Worm (Caenorhabditis elegans) whole organism, late embryonic: ENCODE measurements around the gene npr-28.

ENCODE experiments used
- ceh-18 ChIP-seq: sonication (generic microtip); optimal IDR thresholded peaks from 2 replicates; lab custom pipeline; 2016; ENCODE audit warnings: missing genetic modification characterization, missing compliant biosample characterization
- dve-1 ChIP-seq: sonication (generic microtip); optimal IDR thresholded peaks from 2 replicates; lab custom pipeline; 2017; ENCODE audit warnings: antibody characterized with exemption, mild to moderate bottlenecking, missing genetic modification characterization, missing compliant biosample characterization
- elt-2 ChIP-seq: sonication (generic microtip); optimal IDR thresholded peaks from 2 replicates; lab custom pipeline; 2016; ENCODE audit warnings: missing genetic modification reagents, missing genetic modification characterization, missing compliant biosample characterization
- fkh-10 ChIP-seq: fragments of 150-350 bp; optimal IDR thresholded peaks from 2 replicates; lab custom pipeline; 2014; ENCODE audit warnings: missing biosample characterization, missing genetic modification reagents, missing genetic modification characterization
- mec-3 ChIP-seq: sonication (generic microtip); optimal IDR thresholded peaks from 2 replicates; lab custom pipeline; 2016; ENCODE audit warnings: borderline replicate concordance, missing genetic modification characterization, missing compliant biosample characterization
- nfya-1 ChIP-seq: sonication (generic microtip); optimal IDR thresholded peaks from 2 replicates; lab custom pipeline; 2017; ENCODE audit warnings: missing genetic modification characterization, mild to moderate bottlenecking, missing compliant biosample characterization, antibody characterized with exemption, moderate library complexity
- nhr-11 ChIP-seq: fragments of 150-350 bp; optimal IDR thresholded peaks from 2 replicates; lab custom pipeline; 2014; ENCODE audit warnings: missing biosample characterization, missing genetic modification characterization
- pag-3 ChIP-seq: sonication (generic microtip); optimal IDR thresholded peaks from 2 replicates; lab custom pipeline; 2016; ENCODE audit warnings: missing compliant biosample characterization, missing genetic modification characterization, borderline replicate concordance
- pqm-1 ChIP-seq: sonication (generic microtip); optimal IDR thresholded peaks from 2 replicates; lab custom pipeline; 2016; ENCODE audit warnings: missing genetic modification characterization, missing compliant biosample characterization
- sox-2 ChIP-seq: fragments of 200-800 bp; sonication (Bioruptor generic); IDR thresholded peaks from 2 replicates; pipeline ENCODE4 v1.3.6; 2022; ENCODE audit warnings: missing genetic modification reagents, missing genetic modification characterization, missing compliant biosample characterization
- unc-3 ChIP-seq, 2 experiments: fragments of 200-800 bp in 1 of 2; sonication (Bioruptor generic) in 1 of 2; sonication (generic microtip) in 1 of 2; conservative IDR thresholded peaks in 1 of 2; optimal IDR thresholded peaks in 1 of 2; 2 replicates each; pipeline versions ENCODE4 v1.3.6 to Lab custom; 2016 to 2022; ENCODE audit warnings: missing compliant biosample characterization in 2 of 2, missing genetic modification characterization in 2 of 2, missing genetic modification reagents in 1 of 2
- unc-86 ChIP-seq: sonication (generic microtip); optimal IDR thresholded peaks from 2 replicates; lab custom pipeline; 2016; ENCODE audit warnings: missing genetic modification characterization, missing compliant biosample characterization

ce11 chrX:8318950-8319349, 31.9 kb downstream of the npr-28 start, which contains the start of gene srh-11:
- TF ChIP-seq unc-86 (no peak), elt-2 (tag; lab: Kevin White, UChicago) (no peak), pag-3 (no peak), mec-3 (no peak), sox-2 (GFP tag; lab: Robert Waterston, UW) (no peak), unc-3 (GFP tag; conservative IDR thresholded peaks at IDR 0.05; lab: Robert Waterston, UW) (no peak), unc-3 (tag; optimal IDR thresholded peaks at IDR 0.05; lab: Kevin White, UChicago) (no peak), dve-1 (tag; lab: Kevin White, UChicago) (no peak), fkh-10 (no peak), nhr-11 (tag; lab: Kevin White, UChicago) (no peak), nfya-1 (no peak), ceh-18 (no peak), pqm-1 (tag; lab: Kevin White, UChicago) (no peak)
